Worm (Caenorhabditis elegans) whole organism, young adult: ENCODE measurements around the gene asd-1.

Experiments used
- ceh-79 ChIP-seq: sonication (generic microtip); optimal IDR thresholded peaks from 2 replicates; lab custom pipeline; 2017; ENCODE audit warnings: mild to moderate bottlenecking, missing genetic modification characterization, missing compliant biosample characterization
- dox-1 ChIP-seq: fragments of 200-800 bp; sonication (Bioruptor generic); IDR thresholded peaks from 2 replicates; pipeline ENCODE4 v1.3.6; 2022; ENCODE audit warnings: missing genetic modification reagents, missing genetic modification characterization, missing compliant biosample characterization
- efl-1 ChIP-seq: fragments of 150-350 bp; optimal IDR thresholded peaks from 2 replicates; lab custom pipeline; 2014; ENCODE audit warnings: missing biosample characterization, missing genetic modification reagents, missing genetic modification characterization
- lin-35 ChIP-seq, 3 experiments: fragments of 150-350 bp in 2 of 3; sonication (generic microtip) in 1 of 3; optimal IDR thresholded peaks; 2 replicates each; lab custom pipeline; 2014 to 2018; ENCODE audit warnings: missing biosample characterization in 3 of 3, missing genetic modification characterization in 3 of 3, missing genetic modification reagents in 3 of 3
- lin-54 ChIP-seq: fragments of 200-800 bp; sonication (Bioruptor generic); optimal IDR thresholded peaks from 2 replicates; lab custom pipeline; 2018; ENCODE audit warnings: mild to moderate bottlenecking, missing genetic modification characterization, missing compliant biosample characterization
- madf-3 ChIP-seq: fragments of 200-800 bp; sonication (Bioruptor generic); IDR thresholded peaks from 2 replicates; pipeline ENCODE4 v1.3.6; 2022; ENCODE audit warnings: missing genetic modification reagents, missing genetic modification characterization, missing compliant biosample characterization
- snpc-4 ChIP-seq, 5 experiments: fragments of 150-350 bp in 1 of 5; sonication (generic microtip) in 4 of 5; optimal IDR thresholded peaks; 2 replicates each; lab custom pipeline; 2014 to 2018; ENCODE audit warnings: missing genetic modification characterization in 5 of 5, missing biosample characterization in 3 of 5, antibody characterized with exemption in 2 of 5, mild to moderate bottlenecking in 2 of 5, missing compliant biosample characterization in 2 of 5, missing genotype in 2 of 5, moderate library complexity in 2 of 5, missing genetic modification reagents in 1 of 5
- unc-130 ChIP-seq: sonication (generic microtip); optimal IDR thresholded peaks from 2 replicates; lab custom pipeline; 2016; ENCODE audit warnings: missing genetic modification reagents, missing genetic modification characterization, missing compliant biosample characterization
- unc-62 ChIP-seq: fragments of 150-350 bp; optimal IDR thresholded peaks from 2 replicates; lab custom pipeline; 2014; ENCODE audit warnings: missing biosample characterization, missing genetic modification reagents, missing genetic modification characterization
- xnd-1 ChIP-seq: sonication (generic microtip); optimal IDR thresholded peaks from 2 replicates; lab custom pipeline; 2016; ENCODE audit warnings: missing genotype, missing genetic modification reagents, missing genetic modification characterization, missing compliant biosample characterization
- ztf-26 ChIP-seq: sonication (generic microtip); optimal IDR thresholded peaks from 2 replicates; lab custom pipeline; 2017; ENCODE audit warnings: missing genetic modification characterization, missing compliant biosample characterization
- ztf-3 ChIP-seq: fragments of 200-800 bp; sonication (Bioruptor generic); optimal IDR thresholded peaks from 2 replicates; lab custom pipeline; 2018; ENCODE audit warnings: mild to moderate bottlenecking, missing genetic modification characterization, missing compliant biosample characterization

DNA sequence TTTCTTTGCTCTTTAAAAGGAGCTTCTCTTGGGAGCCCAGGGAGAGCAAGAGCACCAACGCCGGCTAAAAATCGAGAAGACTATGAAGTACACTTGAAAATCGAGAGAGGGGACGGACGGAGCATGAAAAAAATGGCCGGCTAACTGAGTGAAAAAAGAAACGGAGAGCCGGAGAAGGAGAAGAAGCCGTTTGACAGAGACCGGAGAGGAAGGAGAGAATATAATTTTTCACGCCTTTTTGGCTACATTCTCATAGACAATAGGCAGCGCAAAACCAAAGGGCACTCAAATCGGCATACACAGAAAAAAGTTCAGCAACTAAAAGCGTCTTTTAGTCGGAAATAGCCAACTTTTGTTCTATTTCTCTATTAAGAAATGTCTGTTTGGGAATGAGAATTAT, 24.4 kb downstream of the asd-1 start:
- no peak for TF ChIP-seq dox-1 (GFP tag; lab: Robert Waterston, UW)
- no peak for TF ChIP-seq unc-130 (GFP tag; lab: Kevin White, UChicago)
- no peak for TF ChIP-seq ztf-3 (GFP tag; lab: Kevin White, UChicago)
- no peak for TF ChIP-seq ceh-79 (tag; lab: Kevin White, UChicago)
- no peak for TF ChIP-seq snpc-4 (GFP tag; optimal IDR thresholded peaks at IDR 0.05; lab: Kevin White, UChicago)
- no peak for TF ChIP-seq snpc-4 (tag; optimal IDR thresholded peaks at IDR 0.05; lab: Kevin White, UChicago)
- no peak for TF ChIP-seq ztf-26
- no peak for TF ChIP-seq madf-3 (GFP tag; lab: Robert Waterston, UW)
- TF ChIP-seq lin-54 (GFP tag; lab: Kevin White, UChicago), result no peak
- no peak for TF ChIP-seq xnd-1 (tag; lab: Kevin White, UChicago)
- no peak for TF ChIP-seq efl-1 (GFP tag; lab: Kevin White, UChicago)
- TF ChIP-seq lin-35 (GFP tag; optimal IDR thresholded peaks at IDR 0.05; lab: Kevin White, UChicago), result no peak
- no peak for TF ChIP-seq unc-62 (GFP tag; lab: Kevin White, UChicago)
